Worm (Caenorhabditis elegans) whole organism, early embryonic: ENCODE measurements around the gene K09E4.1.

ENCODE experiments used
- aly-1 ChIP-seq: sonication (generic microtip); optimal IDR thresholded peaks from 2 replicates; lab custom pipeline; 2016; ENCODE audit warnings: missing genetic modification characterization, missing compliant biosample characterization
- ama-1 ChIP-seq: fragments of 150-350 bp; optimal IDR thresholded peaks from 2 replicates; lab custom pipeline; 2014
- flt-1 ChIP-seq: fragments of 200-800 bp; sonication (Bioruptor generic); IDR thresholded peaks from 2 replicates; pipeline ENCODE4 v1.3.6; 2022; ENCODE audit warnings: missing genetic modification characterization, missing compliant biosample characterization
- pes-1 ChIP-seq: fragments of 200-800 bp; sonication (Bioruptor generic); IDR thresholded peaks from 2 replicates; pipeline ENCODE4 v1.3.6; 2022; ENCODE audit warnings: missing genetic modification reagents, missing genetic modification characterization, missing compliant biosample characterization
- scrt-1 ChIP-seq: fragments of 200-800 bp; sonication (Bioruptor generic); IDR thresholded peaks from 2 replicates; pipeline ENCODE4 v1.3.6; 2022; ENCODE audit warnings: missing genetic modification characterization, missing compliant biosample characterization
- sea-1 ChIP-seq: fragments of 200-800 bp; sonication (Bioruptor generic); conservative IDR thresholded peaks from 2 replicates; pipeline ENCODE4 v1.3.6; 2022; ENCODE audit warnings: missing genetic modification characterization, missing compliant biosample characterization

DNA sequence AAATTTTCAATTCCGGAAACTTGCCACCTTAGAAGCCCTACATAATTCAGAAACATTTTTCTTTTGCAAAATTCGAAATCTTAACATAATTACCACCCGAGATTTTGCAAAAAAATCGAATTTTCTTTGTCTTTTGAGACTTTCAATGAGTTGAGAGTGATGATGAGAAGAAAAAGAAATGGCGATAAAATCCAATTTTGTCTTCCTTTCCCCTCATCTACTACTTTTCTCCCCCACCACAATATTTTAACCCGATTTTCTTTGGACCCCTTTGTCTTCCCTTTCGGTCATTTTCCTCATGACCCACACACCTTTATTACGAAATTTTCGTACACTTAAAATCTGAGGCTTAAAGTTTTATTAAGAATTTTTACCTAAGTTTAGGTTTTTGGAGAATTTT, 39.3 kb upstream of the K09E4.1 start:
- no peak for TF ChIP-seq pes-1
- TF ChIP-seq ama-1 (lab: Kevin White, UChicago): no peak
- no peak for TF ChIP-seq scrt-1 (GFP tag; lab: Robert Waterston, UW)
- no peak for TF ChIP-seq flt-1
- TF ChIP-seq aly-1 (tag; lab: Kevin White, UChicago): no peak
- TF ChIP-seq sea-1: no peak
